Fruit fly (Drosophila melanogaster) S2 (cell line): ENCODE data around the gene Syx7.

Source experiments
- CG8478 ChIP-seq: fragments of >200 bp; optimal IDR thresholded peaks from 2 replicates; lab custom pipeline; 2018
- CTCF ChIP-seq, 2 experiments: fragments of >200 bp; optimal IDR thresholded peaks; 2 replicates each; lab custom pipeline; 2018

Gene Syx7

dm6 chr3L:21490486-21490885 lies 44.9 kb downstream of the Syx7 start, which contains the start of gene Neu2:
TSS of gene Neu2 (minus strand) at chr3L:21490586.
- TF ChIP-seq CTCF (optimal IDR thresholded peaks at IDR 0.05; lab: Kevin White, UChicago) (no peak), CG8478 (lab: Kevin White, UChicago) (no peak)

- no peak for TF ChIP-seq CG8478 (lab: Kevin White, UChicago)
- no peak for TF ChIP-seq CTCF (optimal IDR thresholded peaks at IDR 0.05; lab: Kevin White, UChicago)
Observed at dm6 chr3L:21492723-21493316, 47.2 kb downstream of the Syx7 start, which contains the start of the genes CG7202 and CG7519. TSS of gene CG7202 (minus strand) at chr3L:21492773. TSS of gene CG7519 (plus strand) at chr3L:21493083.

- TF ChIP-seq CTCF (optimal IDR thresholded peaks at IDR 0.05; lab: Kevin White, UChicago) (no peak), CG8478 (lab: Kevin White, UChicago) (no peak)
Observed at dm6 chr3L:21496502-21496864, 50.8 kb downstream of the Syx7 start.

- no peak for TF ChIP-seq CG8478 (lab: Kevin White, UChicago)
- no peak for TF ChIP-seq CTCF (optimal IDR thresholded peaks at IDR 0.05; lab: Kevin White, UChicago)
Observed at dm6 chr3L:21496865-21497634, 51.4 kb downstream of the Syx7 start, which contains the start of gene Hr78. TSS of gene Hr78 (minus strand) at chr3L:21497494.
